Fruit fly (Drosophila melanogaster) whole organism, embryonic: ENCODE data around the gene GNBP1.

ENCODE experiments used
- Abd-B ChIP-seq: fragments of 200-800 bp; sonication (Bioruptor generic); optimal IDR thresholded peaks from 2 replicates; lab custom pipeline; 2018; ENCODE audit warnings: missing biosample characterization, mild to moderate bottlenecking, missing genetic modification characterization, moderate library complexity
- Bgb ChIP-seq: fragments of 200-800 bp; sonication (Bioruptor generic); IDR thresholded peaks from 2 replicates; pipeline ENCODE4 v1.3.6; 2022; ENCODE audit warnings: missing biosample characterization, missing genetic modification characterization; ENCODE audit not compliant: partially characterized antibody
- CG11504 ChIP-seq: fragments of 200-800 bp; sonication (Bioruptor generic); optimal IDR thresholded peaks from 3 replicates; lab custom pipeline; 2019; ENCODE audit warnings: missing biosample characterization, mild to moderate bottlenecking, missing genetic modification characterization, moderate library complexity
- CG13287 ChIP-seq: fragments of 200-800 bp; sonication (Bioruptor generic); IDR thresholded peaks from 2 replicates; pipeline ENCODE4 v1.3.6; 2022; ENCODE audit warnings: missing biosample characterization, missing genetic modification characterization; ENCODE audit not compliant: partially characterized antibody
- CG13624 ChIP-seq: fragments of 200-800 bp; sonication (Bioruptor generic); optimal IDR thresholded peaks from 2 replicates; lab custom pipeline; 2016; ENCODE audit warnings: missing biosample characterization, missing genetic modification characterization
- CG13775 ChIP-seq: fragments of 200-800 bp; sonication (Bioruptor generic); optimal IDR thresholded peaks from 3 replicates; lab custom pipeline; 2017; ENCODE audit warnings: missing biosample characterization, mild to moderate bottlenecking, missing genetic modification characterization
- CG13894 ChIP-seq: fragments of 200-800 bp; sonication (Bioruptor generic); optimal IDR thresholded peaks from 3 replicates; lab custom pipeline; 2018; ENCODE audit warnings: missing biosample characterization, mild to moderate bottlenecking, missing genetic modification characterization, moderate library complexity
- CG15073 ChIP-seq: fragments of 200-800 bp; sonication (Bioruptor generic); optimal IDR thresholded peaks from 2 replicates; lab custom pipeline; 2016; ENCODE audit warnings: missing biosample characterization, missing genetic modification characterization
- CG15514 ChIP-seq: fragments of 200-800 bp; sonication (Bioruptor generic); optimal IDR thresholded peaks from 3 replicates; lab custom pipeline; 2017; ENCODE audit warnings: missing biosample characterization, missing genetic modification characterization, mild to moderate bottlenecking, moderate library complexity, missing genetic modification reagents
- CG1603 ChIP-seq: fragments of 200-800 bp; sonication (Bioruptor generic); optimal IDR thresholded peaks from 2 replicates; lab custom pipeline; 2019; ENCODE audit warnings: missing biosample characterization, mild to moderate bottlenecking, missing genetic modification characterization, moderate library complexity
- CG18011 ChIP-seq: fragments of 200-800 bp; sonication (Bioruptor generic); optimal IDR thresholded peaks from 2 replicates; lab custom pipeline; 2017; ENCODE audit warnings: missing biosample characterization, missing genetic modification characterization, mild to moderate bottlenecking, moderate library complexity, missing genotype
- CG5180 ChIP-seq: fragments of 200-800 bp; sonication (Bioruptor generic); optimal IDR thresholded peaks from 3 replicates; lab custom pipeline; 2017; ENCODE audit warnings: missing biosample characterization, missing genetic modification characterization, mild to moderate bottlenecking, moderate library complexity, missing genetic modification reagents
- CG6254 ChIP-seq: fragments of 200-800 bp; sonication (Bioruptor generic); optimal IDR thresholded peaks from 3 replicates; lab custom pipeline; 2017; ENCODE audit warnings: mild to moderate bottlenecking, missing biosample characterization, missing genetic modification reagents, missing genetic modification characterization
- CG7745 ChIP-seq: fragments of 200-800 bp; sonication (Bioruptor generic); optimal IDR thresholded peaks from 2 replicates; lab custom pipeline; 2018; ENCODE audit warnings: missing biosample characterization, mild to moderate bottlenecking, missing genetic modification characterization, moderate library complexity
- CG9609 ChIP-seq: fragments of 200-800 bp; sonication (Bioruptor generic); optimal IDR thresholded peaks from 3 replicates; lab custom pipeline; 2016; ENCODE audit warnings: missing biosample characterization, missing genetic modification characterization
- CG9797 ChIP-seq: fragments of 200-800 bp; sonication (Bioruptor generic); optimal IDR thresholded peaks from 3 replicates; lab custom pipeline; 2018; ENCODE audit warnings: missing biosample characterization, mild to moderate bottlenecking, missing genetic modification characterization
- CoRest ChIP-seq: fragments of 200-800 bp; sonication (Bioruptor generic); optimal IDR thresholded peaks from 3 replicates; lab custom pipeline; 2018; ENCODE audit warnings: missing biosample characterization, mild to moderate bottlenecking, missing genetic modification characterization, moderate library complexity
- CrebB ChIP-seq: fragments of 200-800 bp; sonication (Bioruptor generic); optimal IDR thresholded peaks from 3 replicates; lab custom pipeline; 2018; ENCODE audit warnings: missing biosample characterization, mild to moderate bottlenecking, missing genetic modification characterization
- Elba2 ChIP-seq: fragments of 200-800 bp; sonication (Bioruptor generic); optimal IDR thresholded peaks from 3 replicates; lab custom pipeline; 2016; ENCODE audit warnings: missing biosample characterization, missing genetic modification characterization
- H2.0 ChIP-seq: fragments of 200-800 bp; sonication (Bioruptor generic); IDR thresholded peaks from 2 replicates; pipeline ENCODE4 v1.3.6; 2022; ENCODE audit warnings: missing biosample characterization, missing genetic modification characterization
- Hey ChIP-seq: fragments of 200-800 bp; sonication (Bioruptor generic); optimal IDR thresholded peaks from 3 replicates; lab custom pipeline; 2018; ENCODE audit warnings: missing biosample characterization, mild to moderate bottlenecking, missing genetic modification characterization
- HmgD ChIP-seq: fragments of 200-800 bp; sonication (Bioruptor generic); optimal IDR thresholded peaks from 3 replicates; lab custom pipeline; 2016; ENCODE audit warnings: missing biosample characterization, missing genetic modification characterization
- HmgZ ChIP-seq: fragments of 200-800 bp; sonication (Bioruptor generic); optimal IDR thresholded peaks from 2 replicates; lab custom pipeline; 2018; ENCODE audit warnings: missing biosample characterization, mild to moderate bottlenecking, missing genetic modification characterization
- Lhr ChIP-seq: fragments of 200-800 bp; sonication (Bioruptor generic); optimal IDR thresholded peaks from 3 replicates; lab custom pipeline; 2017; ENCODE audit warnings: mild to moderate bottlenecking, missing biosample characterization, missing genetic modification reagents, missing genetic modification characterization
- MBD-R2 ChIP-seq: fragments of 200-800 bp; sonication (Bioruptor generic); IDR thresholded peaks from 2 replicates; pipeline ENCODE4 v1.3.6; 2022; ENCODE audit warnings: missing biosample characterization, missing genetic modification characterization
- MESR4 ChIP-seq: fragments of 200-800 bp; sonication (Bioruptor generic); optimal IDR thresholded peaks from 2 replicates; lab custom pipeline; 2018; ENCODE audit warnings: missing biosample characterization, mild to moderate bottlenecking, missing genetic modification characterization, moderate library complexity
- NK7.1 ChIP-seq: fragments of 200-800 bp; sonication (Bioruptor generic); optimal IDR thresholded peaks from 3 replicates; lab custom pipeline; 2016; ENCODE audit warnings: missing biosample characterization, missing genetic modification characterization
- Neu2 ChIP-seq: fragments of 200-800 bp; sonication (Bioruptor generic); optimal IDR thresholded peaks from 3 replicates; lab custom pipeline; 2016; ENCODE audit warnings: missing biosample characterization, missing genetic modification characterization, borderline replicate concordance
- Nf-YC ChIP-seq: fragments of 200-800 bp; optimal IDR thresholded peaks from 3 replicates; lab custom pipeline; 2019; ENCODE audit warnings: missing biosample characterization, mild to moderate bottlenecking, missing genetic modification characterization, moderate library complexity
- amos ChIP-seq: fragments of 200-800 bp; sonication (Bioruptor generic); IDR thresholded peaks from 2 replicates; pipeline ENCODE4 v1.3.6; 2022; ENCODE audit warnings: missing biosample characterization, missing genetic modification characterization; ENCODE audit not compliant: partially characterized antibody
- aop ChIP-seq: fragments of 200-800 bp; sonication (Bioruptor generic); IDR thresholded peaks from 2 replicates; pipeline ENCODE4 v1.3.6; 2022; ENCODE audit warnings: missing biosample characterization, missing genetic modification characterization
- chif ChIP-seq, 2 experiments: fragments of 200-800 bp; sonication (Bioruptor generic); optimal IDR thresholded peaks; 3 replicates each; lab custom pipeline; 2016; ENCODE audit warnings: missing biosample characterization in 2 of 2, missing genetic modification characterization in 2 of 2
- danr ChIP-seq: fragments of 200-800 bp; sonication (Bioruptor generic); IDR thresholded peaks from 2 replicates; pipeline ENCODE4 v1.3.6; 2022; ENCODE audit warnings: missing biosample characterization, missing genetic modification characterization
- dmrt11E ChIP-seq: fragments of 200-800 bp; sonication (Bioruptor generic); optimal IDR thresholded peaks from 3 replicates; lab custom pipeline; 2018; ENCODE audit warnings: missing biosample characterization, mild to moderate bottlenecking, missing genetic modification characterization, moderate library complexity
- ems ChIP-seq: fragments of 200-800 bp; sonication (Bioruptor generic); optimal IDR thresholded peaks from 3 replicates; lab custom pipeline; 2016; ENCODE audit warnings: missing biosample characterization, missing genetic modification characterization
- ftz-f1 ChIP-seq: fragments of 200-800 bp; sonication (Bioruptor generic); optimal IDR thresholded peaks from 2 replicates; lab custom pipeline; 2016; ENCODE audit warnings: missing biosample characterization, missing genetic modification characterization
- gem ChIP-seq: fragments of 200-800 bp; sonication (Bioruptor generic); optimal IDR thresholded peaks from 2 replicates; lab custom pipeline; 2019; ENCODE audit warnings: missing biosample characterization, mild to moderate bottlenecking, missing genetic modification characterization, moderate library complexity
- gfzf ChIP-seq: fragments of 200-800 bp; sonication (Bioruptor generic); optimal IDR thresholded peaks from 2 replicates; lab custom pipeline; 2016; ENCODE audit warnings: missing biosample characterization, mild to moderate bottlenecking, missing genetic modification characterization, moderate library complexity
- hkb ChIP-seq, 2 experiments: fragments of 200-800 bp in 1 of 2; fragments of >200 bp in 1 of 2; sonication (Bioruptor generic) in 1 of 2; IDR thresholded peaks in 1 of 2; optimal IDR thresholded peaks in 1 of 2; 2 replicates each; pipeline versions ENCODE4 v1.3.6 to Lab custom; 2017 to 2022; ENCODE audit warnings: missing biosample characterization in 1 of 2, missing genetic modification characterization in 1 of 2
- jing ChIP-seq: fragments of 200-800 bp; sonication (Bioruptor generic); optimal IDR thresholded peaks from 2 replicates; lab custom pipeline; 2018; ENCODE audit warnings: missing biosample characterization, mild to moderate bottlenecking, missing genetic modification characterization
- kay ChIP-seq: fragments of 200-800 bp; sonication (Bioruptor generic); optimal IDR thresholded peaks from 2 replicates; lab custom pipeline; 2016; ENCODE audit warnings: missing biosample characterization, missing genetic modification characterization
- lilli ChIP-seq: fragments of 200-800 bp; sonication (Bioruptor generic); optimal IDR thresholded peaks from 3 replicates; lab custom pipeline; 2016; ENCODE audit warnings: missing biosample characterization, missing genetic modification characterization
- nau ChIP-seq: fragments of 200-800 bp; sonication (Bioruptor generic); optimal IDR thresholded peaks from 3 replicates; lab custom pipeline; 2017; ENCODE audit warnings: missing biosample characterization, mild to moderate bottlenecking, missing genetic modification characterization, missing genetic modification reagents
- nerfin-2 ChIP-seq: fragments of 200-800 bp; sonication (Bioruptor generic); IDR thresholded peaks from 2 replicates; pipeline ENCODE4 v1.3.6; 2022; ENCODE audit warnings: missing biosample characterization, missing genetic modification characterization; ENCODE audit not compliant: partially characterized antibody
- sc ChIP-seq, 3 experiments: fragments of >200 bp in 2 of 3; fragments of 200-800 bp in 1 of 3; sonication (Bioruptor generic) in 1 of 3; optimal IDR thresholded peaks; 2 replicates in 2 of 3; 3 replicates in 1 of 3; lab custom pipeline; 2017; ENCODE audit warnings: mild to moderate bottlenecking in 1 of 3, missing biosample characterization in 1 of 3, missing genetic modification characterization in 1 of 3, missing genetic modification reagents in 1 of 3
- sens ChIP-seq: fragments of 200-800 bp; sonication (Bioruptor generic); peaks from one replicate; lab custom pipeline; 2016; ENCODE audit warnings: missing biosample characterization, missing genetic modification characterization
- so ChIP-seq: fragments of 200-800 bp; sonication (Bioruptor generic); IDR thresholded peaks from 3 replicates; pipeline ENCODE4 v1.3.6; 2022; ENCODE audit warnings: missing biosample characterization, missing genetic modification characterization
- trem ChIP-seq: fragments of 200-800 bp; optimal IDR thresholded peaks from 3 replicates; lab custom pipeline; 2019; ENCODE audit warnings: missing biosample characterization, mild to moderate bottlenecking, missing genetic modification characterization, moderate library complexity
- tup ChIP-seq: fragments of 200-800 bp; sonication (Bioruptor generic); optimal IDR thresholded peaks from 2 replicates; lab custom pipeline; 2016; ENCODE audit warnings: missing biosample characterization, mild to moderate bottlenecking, missing genetic modification characterization, moderate library complexity

GNBP1 gene

DNA sequence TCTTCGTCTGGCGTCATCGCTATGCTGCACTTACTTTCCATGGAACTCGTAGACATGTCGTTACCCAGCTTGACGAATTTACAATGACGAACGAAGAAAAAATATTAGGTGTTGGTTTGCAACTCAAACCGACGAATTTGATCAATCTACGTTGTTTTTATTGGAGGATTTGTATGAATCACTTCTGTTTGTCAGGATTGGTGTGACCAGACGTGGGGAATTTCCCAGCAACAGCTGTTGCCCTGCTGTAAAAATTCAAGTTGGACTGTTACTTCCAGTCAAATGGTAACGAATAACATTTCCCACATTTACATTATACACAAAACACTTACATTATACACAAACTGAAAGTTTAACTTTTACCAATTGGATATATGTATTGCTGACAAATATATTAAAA, 8.2 kb downstream of the GNBP1 start, which contains the start of gene Chmp1 (continued):
- TF ChIP-seq NK7.1 (no peak), CG6254 (no peak), HmgZ (tag; lab: Kevin White, UChicago) (peak; percentile 14), CG7745 (tag; lab: Kevin White, UChicago) (no peak), hkb (optimal IDR thresholded peaks at IDR 0.05; lab: Kevin White, UChicago) (no peak), hkb (GFP tag; IDR thresholded peaks at IDR 0.05; lab: Robert Waterston, UW) (no peak), Elba2 (GFP tag; lab: Kevin White, UChicago) (no peak), sens (GFP tag; lab: Kevin White, UChicago) (no peak), CG15514 (GFP tag; lab: Kevin White, UChicago) (peak; percentile 66), chif (GFP tag; optimal IDR thresholded peaks at IDR 0.05; lab: Kevin White, UChicago) (no peak), nau (GFP tag; lab: Kevin White, UChicago) (no peak), CG13775 (no peak), CG18011 (peak; percentile 47), danr (no peak), CoRest (no peak), lilli (GFP tag; lab: Kevin White, UChicago) (no peak), ems (GFP tag; lab: Kevin White, UChicago) (no peak), amos (GFP tag; lab: Robert Waterston, UW) (peak; percentile 47), so (no peak), kay (GFP tag; lab: Kevin White, UChicago) (peak; percentile 94), CG13894 (tag; lab: Kevin White, UChicago) (no peak), CG1603 (tag; lab: Kevin White, UChicago) (peak; percentile 21), CG13624 (GFP tag; lab: Kevin White, UChicago) (peak; percentile 8), MESR4 (GFP tag; lab: Kevin White, UChicago) (peak; percentile 90), CG11504 (tag; lab: Kevin White, UChicago) (peak; percentile 29), CG15073 (no peak), gem (tag; lab: Kevin White, UChicago) (no peak), dmrt11E (tag; lab: Kevin White, UChicago) (no peak), gfzf (GFP tag; lab: Kevin White, UChicago) (peak; percentile 63), MBD-R2 (GFP tag; lab: Robert Waterston, UW) (peak; percentile 45; the same call in 1 of the 2 replicates), CG5180 (peak; percentile 86), HmgD (GFP tag; lab: Kevin White, UChicago) (no peak), CG9797 (GFP tag; lab: Kevin White, UChicago) (peak; percentile 65), Nf-YC (tag; lab: Kevin White, UChicago) (no peak), Lhr (GFP tag; lab: Kevin White, UChicago) (no peak), CG9609 (GFP tag; lab: Kevin White, UChicago) (no peak), Bgb (GFP tag; lab: Robert Waterston, UW) (peak; percentile 53; the same call in 1 of the 2 replicates), trem (tag; lab: Kevin White, UChicago) (peak; percentile 57), H2.0 (GFP tag; lab: Robert Waterston, UW) (no peak), Hey (no peak), tup (no peak), sc (optimal IDR thresholded peaks at IDR 0.05; lab: Kevin White, UChicago) (no peak), sc (GFP tag; optimal IDR thresholded peaks at IDR 0.05; lab: Kevin White, UChicago) (no peak), nerfin-2 (GFP tag; lab: Robert Waterston, UW) (no peak), Abd-B (no peak), ftz-f1 (GFP tag; lab: Kevin White, UChicago) (no peak), aop (GFP tag; lab: Robert Waterston, UW) (no peak), jing (no peak), Neu2 (GFP tag; lab: Kevin White, UChicago) (no peak), CrebB (tag; lab: Kevin White, UChicago) (no peak), CG13287 (peak; percentile 62)
